Worm (Caenorhabditis elegans) whole organism, L2 larva: ENCODE measurements around the gene F38B6.4.
A peak's percentile ranks its signal among the peaks of the same experiment; 100 is the strongest.

Experiments used
- C34F6.9 ChIP-seq: fragments of 150-350 bp; optimal IDR thresholded peaks from 2 replicates; lab custom pipeline; 2014; ENCODE audit warnings: missing biosample characterization, missing genetic modification characterization
- F13H6.1 ChIP-seq: sonication (generic microtip); optimal IDR thresholded peaks from 2 replicates; lab custom pipeline; 2016; ENCODE audit warnings: missing genetic modification characterization, missing compliant biosample characterization
- R02D3.7 ChIP-seq: fragments of 150-350 bp; optimal IDR thresholded peaks from 2 replicates; lab custom pipeline; 2014; ENCODE audit warnings: missing biosample characterization, missing genetic modification characterization
- Y55F3AM.14 ChIP-seq: fragments of 200-800 bp; sonication (Bioruptor generic); optimal IDR thresholded peaks from 2 replicates; lab custom pipeline; 2018; ENCODE audit warnings: mild to moderate bottlenecking, missing genetic modification characterization, missing compliant biosample characterization
- ZK546.5 ChIP-seq: sonication (generic microtip); optimal IDR thresholded peaks from 2 replicates; lab custom pipeline; 2017; ENCODE audit warnings: missing biosample characterization, missing genetic modification characterization
- alr-1 ChIP-seq: fragments of 150-350 bp; optimal IDR thresholded peaks from 2 replicates; lab custom pipeline; 2014; ENCODE audit warnings: missing biosample characterization, missing genetic modification characterization
- aly-2 ChIP-seq: fragments of 150-350 bp; optimal IDR thresholded peaks from 2 replicates; lab custom pipeline; 2014; ENCODE audit warnings: missing biosample characterization, missing genetic modification characterization
- ama-1 ChIP-seq: fragments of 150-350 bp; optimal IDR thresholded peaks from 2 replicates; lab custom pipeline; 2018; ENCODE audit warnings: inconsistent platforms
- blmp-1 ChIP-seq: sonication (generic microtip); optimal IDR thresholded peaks from 2 replicates; lab custom pipeline; 2017; ENCODE audit warnings: missing genetic modification characterization, mild to moderate bottlenecking, missing compliant biosample characterization, antibody characterized with exemption, moderate library complexity; ENCODE audit not compliant: insufficient read depth
- ceh-16 ChIP-seq: fragments of 150-350 bp; optimal IDR thresholded peaks from 2 replicates; lab custom pipeline; 2014; ENCODE audit warnings: missing biosample characterization, missing genetic modification characterization
- ceh-82 ChIP-seq: fragments of 150-350 bp; optimal IDR thresholded peaks from 2 replicates; lab custom pipeline; 2014; ENCODE audit warnings: missing biosample characterization, missing genetic modification characterization
- crh-2 ChIP-seq: sonication (generic microtip); optimal IDR thresholded peaks from 2 replicates; lab custom pipeline; 2017; ENCODE audit warnings: missing biosample characterization, missing genetic modification characterization
- elt-1 ChIP-seq: fragments of 150-350 bp; optimal IDR thresholded peaks from 2 replicates; lab custom pipeline; 2014; ENCODE audit warnings: missing biosample characterization, missing genetic modification characterization
- elt-3 ChIP-seq: sonication (generic microtip); optimal IDR thresholded peaks from 2 replicates; lab custom pipeline; 2017; ENCODE audit warnings: missing biosample characterization, missing genetic modification characterization
- fos-1 ChIP-seq: fragments of 150-350 bp; optimal IDR thresholded peaks from 2 replicates; lab custom pipeline; 2014; ENCODE audit warnings: missing biosample characterization, missing genetic modification characterization
- gmeb-1 ChIP-seq: fragments of 150-350 bp; optimal IDR thresholded peaks from 2 replicates; lab custom pipeline; 2014; ENCODE audit warnings: missing biosample characterization, missing genetic modification characterization
- lin-11 ChIP-seq: fragments of 150-350 bp; sonication (generic microtip); optimal IDR thresholded peaks from 2 replicates; lab custom pipeline; 2014; ENCODE audit warnings: missing biosample characterization, missing genetic modification characterization, inconsistent platforms, mixed read lengths
- lin-39 ChIP-seq: fragments of 150-350 bp; optimal IDR thresholded peaks from 2 replicates; lab custom pipeline; 2014; ENCODE audit warnings: missing biosample characterization, missing genetic modification reagents, missing genetic modification characterization
- lsy-2 ChIP-seq, 2 experiments: fragments of 150-350 bp in 1 of 2; sonication (generic microtip) in 1 of 2; optimal IDR thresholded peaks; 2 replicates each; lab custom pipeline; 2014 to 2017; ENCODE audit warnings: missing biosample characterization in 2 of 2, missing genetic modification characterization in 2 of 2
- mab-5 ChIP-seq: fragments of 150-350 bp; optimal IDR thresholded peaks from 2 replicates; lab custom pipeline; 2014; ENCODE audit warnings: missing biosample characterization, missing genetic modification characterization
- mdl-1 ChIP-seq, 2 experiments: fragments of 150-350 bp in 1 of 2; sonication (generic microtip) in 1 of 2; optimal IDR thresholded peaks; 2 replicates each; lab custom pipeline; 2017; ENCODE audit warnings: missing biosample characterization in 2 of 2, missing genetic modification characterization in 2 of 2
- nhr-10 ChIP-seq: sonication (generic microtip); optimal IDR thresholded peaks from 2 replicates; lab custom pipeline; 2017; ENCODE audit warnings: missing biosample characterization, missing genetic modification characterization
- nhr-11 ChIP-seq: fragments of 150-350 bp; optimal IDR thresholded peaks from 2 replicates; lab custom pipeline; 2014; ENCODE audit warnings: missing biosample characterization, missing genetic modification characterization
- nhr-12 ChIP-seq: fragments of 150-350 bp; optimal IDR thresholded peaks from 2 replicates; lab custom pipeline; 2014; ENCODE audit warnings: missing biosample characterization, missing genetic modification characterization
- nhr-129 ChIP-seq: fragments of 150-350 bp; optimal IDR thresholded peaks from 2 replicates; lab custom pipeline; 2014; ENCODE audit warnings: missing biosample characterization, missing genetic modification characterization
- nhr-21 ChIP-seq: fragments of 150-350 bp; optimal IDR thresholded peaks from 2 replicates; lab custom pipeline; 2014; ENCODE audit warnings: missing biosample characterization, missing genetic modification characterization
- nhr-23 ChIP-seq: fragments of 150-350 bp; optimal IDR thresholded peaks from 2 replicates; lab custom pipeline; 2014; ENCODE audit warnings: missing biosample characterization, missing genetic modification reagents, missing genetic modification characterization
- nhr-237 ChIP-seq: fragments of 150-350 bp; optimal IDR thresholded peaks from 2 replicates; lab custom pipeline; 2014; ENCODE audit warnings: missing biosample characterization, missing genetic modification characterization
- nhr-25 ChIP-seq: fragments of 150-350 bp; sonication (generic microtip); optimal IDR thresholded peaks from 3 replicates; lab custom pipeline; 2014; ENCODE audit warnings: missing biosample characterization, missing genetic modification characterization
- nhr-6 ChIP-seq: fragments of 150-350 bp; optimal IDR thresholded peaks from 2 replicates; lab custom pipeline; 2014; ENCODE audit warnings: missing biosample characterization, missing genetic modification characterization
- peb-1 ChIP-seq: fragments of 150-350 bp; optimal IDR thresholded peaks from 2 replicates; lab custom pipeline; 2014; ENCODE audit warnings: missing biosample characterization, missing genetic modification characterization
- skn-1 ChIP-seq: sonication (generic microtip); optimal IDR thresholded peaks from 2 replicates; lab custom pipeline; 2017; ENCODE audit warnings: missing biosample characterization, missing genetic modification characterization
- sma-3 ChIP-seq: sonication (generic microtip); optimal IDR thresholded peaks from 2 replicates; lab custom pipeline; 2016; ENCODE audit warnings: missing genetic modification reagents, missing genetic modification characterization, missing compliant biosample characterization
- sma-9 ChIP-seq, 2 experiments: fragments of 150-350 bp in 1 of 2; sonication (generic microtip) in 1 of 2; optimal IDR thresholded peaks; 2 replicates each; lab custom pipeline; 2014 to 2016; ENCODE audit warnings: missing genetic modification characterization in 2 of 2, mild to moderate bottlenecking in 1 of 2, missing biosample characterization in 1 of 2, missing compliant biosample characterization in 1 of 2, missing genetic modification reagents in 1 of 2, moderate library complexity in 1 of 2
- snpc-4 ChIP-seq: fragments of 150-350 bp; optimal IDR thresholded peaks from 2 replicates; lab custom pipeline; 2014; ENCODE audit warnings: missing biosample characterization, missing genetic modification characterization
- unc-39 ChIP-seq: fragments of 150-350 bp; optimal IDR thresholded peaks from 2 replicates; lab custom pipeline; 2014; ENCODE audit warnings: missing biosample characterization, missing genetic modification characterization
- unc-55 ChIP-seq: fragments of 150-350 bp; sonication (generic microtip); optimal IDR thresholded peaks from 3 replicates; lab custom pipeline; 2014; ENCODE audit warnings: missing biosample characterization, missing genetic modification reagents, missing genetic modification characterization
- zag-1 ChIP-seq: fragments of 150-350 bp; optimal IDR thresholded peaks from 2 replicates; lab custom pipeline; 2014; ENCODE audit warnings: missing biosample characterization, missing genetic modification characterization
- ztf-1 ChIP-seq: fragments of 200-800 bp; sonication (Bioruptor generic); conservative IDR thresholded peaks from 2 replicates; pipeline ENCODE4 v1.3.6; 2022; ENCODE audit warnings: missing genetic modification characterization, missing compliant biosample characterization
- ztf-11 ChIP-seq: sonication (generic microtip); optimal IDR thresholded peaks from 2 replicates; lab custom pipeline; 2017; ENCODE audit warnings: missing biosample characterization, missing genetic modification characterization
- ztf-4 ChIP-seq: fragments of 150-350 bp; optimal IDR thresholded peaks from 2 replicates; lab custom pipeline; 2014; ENCODE audit warnings: missing biosample characterization, missing genetic modification characterization

Gene F38B6.4

DNA sequence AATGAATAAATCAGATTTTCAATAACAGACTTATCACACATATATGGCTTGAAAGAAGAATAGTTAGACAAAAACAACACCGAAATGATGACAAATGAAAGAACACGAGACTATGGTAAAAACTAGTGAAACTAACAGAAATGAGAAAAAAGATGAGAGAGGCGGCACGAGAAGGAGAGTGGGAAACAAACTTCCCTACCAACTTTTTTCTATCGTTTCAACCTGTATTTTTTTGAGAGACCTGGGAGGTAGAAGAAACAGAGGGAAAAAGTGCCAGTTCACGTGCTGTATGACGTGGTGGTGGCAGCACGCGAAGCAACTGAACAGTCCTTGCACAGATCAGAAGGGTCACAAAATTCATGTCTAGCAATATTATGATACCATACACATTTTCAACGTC, 31.9 kb upstream of the F38B6.4 start (continued):
- no peak for TF ChIP-seq ceh-16 (tag; lab: Kevin White, UChicago)
- peak in 1 of 2 experiments; percentile 32 for TF ChIP-seq lsy-2 (tag; optimal IDR thresholded peaks at IDR 0.05; lab: Kevin White, UChicago)
- no peak for TF ChIP-seq nhr-12 (tag; lab: Kevin White, UChicago)
- no peak for TF ChIP-seq nhr-11 (tag; lab: Kevin White, UChicago)
- TF ChIP-seq zag-1: no peak
- no peak for TF ChIP-seq peb-1
- TF ChIP-seq sma-9 (GFP tag; optimal IDR thresholded peaks at IDR 0.05; lab: Kevin White, UChicago): peak; percentile 63
- TF ChIP-seq sma-9 (tag; optimal IDR thresholded peaks at IDR 0.05; lab: Kevin White, UChicago): no peak
- peak in 1 of 2 experiments; percentile 41 for TF ChIP-seq mdl-1 (tag; optimal IDR thresholded peaks at IDR 0.05; lab: Kevin White, UChicago)
- TF ChIP-seq nhr-25 (tag; lab: Kevin White, UChicago): peak; percentile 72
- TF ChIP-seq nhr-10 (tag; lab: Kevin White, UChicago): no peak
- peak; percentile 73 for TF ChIP-seq nhr-129 (tag; lab: Kevin White, UChicago)
- TF ChIP-seq nhr-23 (tag; lab: Kevin White, UChicago): no peak
- TF ChIP-seq gmeb-1 (tag; lab: Kevin White, UChicago): peak; percentile 40
- no peak for TF ChIP-seq lin-39 (tag; lab: Kevin White, UChicago)
- no peak for TF ChIP-seq ZK546.5 (tag; lab: Kevin White, UChicago)
- TF ChIP-seq ceh-82 (tag; lab: Kevin White, UChicago): no peak
- TF ChIP-seq blmp-1 (tag; lab: Kevin White, UChicago): peak; percentile 80
- TF ChIP-seq ztf-4 (tag; lab: Kevin White, UChicago): no peak
- peak; percentile 53 for TF ChIP-seq sma-3 (GFP tag; lab: Kevin White, UChicago)
- no peak for TF ChIP-seq ama-1
- TF ChIP-seq unc-55 (GFP tag; lab: Kevin White, UChicago): no peak
- TF ChIP-seq R02D3.7 (tag; lab: Kevin White, UChicago): no peak
- TF ChIP-seq Y55F3AM.14: no peak
- TF ChIP-seq F13H6.1 (tag; lab: Kevin White, UChicago): no peak
- peak; percentile 21 for TF ChIP-seq nhr-6

DNA sequence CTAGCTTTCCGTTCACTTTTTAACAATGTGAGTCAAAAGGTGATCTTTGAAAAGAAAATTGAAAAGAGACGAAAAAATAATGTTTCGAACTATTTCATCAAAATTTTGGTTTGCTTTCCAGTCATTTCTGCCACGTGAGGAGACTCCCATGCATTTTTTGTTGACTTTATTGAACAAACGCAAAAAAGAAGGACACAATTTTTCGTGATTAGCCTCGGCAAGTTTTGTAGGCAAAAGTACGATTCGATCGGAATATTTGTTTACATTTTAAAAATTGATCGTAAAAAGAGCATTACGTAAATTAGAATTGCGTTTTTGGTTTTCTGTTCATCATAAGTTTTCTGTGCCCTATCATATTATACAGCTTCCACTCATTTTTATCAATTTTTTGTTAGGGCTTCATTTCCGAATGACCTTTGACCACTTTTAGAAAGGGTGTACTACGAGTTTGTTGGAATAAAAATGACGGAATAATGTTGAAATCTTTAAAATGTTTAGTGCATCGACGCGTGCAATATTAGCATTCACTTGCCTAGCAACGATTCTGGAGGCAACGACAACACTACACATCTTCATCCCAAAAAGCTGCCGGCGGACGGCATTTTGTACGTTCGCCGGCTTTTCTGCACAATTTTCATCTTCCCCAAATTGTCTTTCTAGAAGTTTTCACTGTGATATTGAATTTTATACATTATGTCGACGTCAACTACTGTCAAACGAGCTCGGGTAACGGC, 29.5 kb upstream of the F38B6.4 start, which contains the start of gene C56E10.3:
C56E10.3 (plus strand) TSS at position 684 of the 734 bp plus-strand sequence.
- TF ChIP-seq F13H6.1 (tag; lab: Kevin White, UChicago): peak; percentile 70
- peak; percentile 13 for TF ChIP-seq skn-1
- peak; percentile 37 for TF ChIP-seq nhr-129 (tag; lab: Kevin White, UChicago)
- peak; percentile 72 for TF ChIP-seq sma-9 (GFP tag; optimal IDR thresholded peaks at IDR 0.05; lab: Kevin White, UChicago)
- no peak for TF ChIP-seq sma-9 (tag; optimal IDR thresholded peaks at IDR 0.05; lab: Kevin White, UChicago)
- no peak for TF ChIP-seq ztf-11 (tag; lab: Kevin White, UChicago)
- TF ChIP-seq nhr-12 (tag; lab: Kevin White, UChicago): no peak
- no peak for TF ChIP-seq ceh-16 (tag; lab: Kevin White, UChicago)
- peak; percentile 18 for TF ChIP-seq C34F6.9 (tag; lab: Kevin White, UChicago)
- TF ChIP-seq gmeb-1 (tag; lab: Kevin White, UChicago): peak; percentile 50
- peak; percentile 62 for TF ChIP-seq crh-2
- peak; percentile 38 for TF ChIP-seq fos-1 (tag; lab: Kevin White, UChicago)
- no peak for TF ChIP-seq mdl-1 (tag; optimal IDR thresholded peaks at IDR 0.05; lab: Kevin White, UChicago)

DNA sequence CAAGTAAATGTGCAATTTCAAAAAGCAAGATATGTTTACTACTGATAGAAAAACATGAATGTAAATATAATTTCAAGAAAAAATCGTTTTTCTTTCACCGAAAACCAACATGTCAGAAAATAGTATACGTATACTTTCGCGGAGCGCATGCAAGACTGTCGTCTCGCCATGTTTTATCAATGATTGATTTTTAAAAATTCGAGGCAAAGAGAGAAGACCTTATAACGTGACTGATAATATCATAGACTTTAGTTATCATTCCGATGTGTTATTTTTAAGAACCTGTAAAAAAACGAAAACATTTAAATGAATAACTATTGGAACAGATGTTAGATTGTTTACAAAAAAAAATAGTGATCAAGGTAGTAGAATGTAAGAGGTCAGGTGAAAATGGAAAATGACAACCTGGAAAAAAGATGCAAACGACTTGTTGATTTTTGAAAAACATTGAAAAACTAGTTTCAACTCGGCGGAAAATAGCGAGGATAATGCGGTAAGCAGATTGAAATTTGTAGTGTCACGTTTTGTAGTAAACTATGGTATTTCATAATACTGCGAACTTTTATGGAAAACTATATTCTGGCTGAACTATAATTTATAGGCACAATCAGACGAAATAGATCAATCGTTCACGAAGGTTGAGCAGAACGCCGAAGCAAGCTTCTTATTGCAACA, 28.1 kb upstream of the F38B6.4 start:
- no peak for TF ChIP-seq snpc-4 (tag; lab: Kevin White, UChicago)
- TF ChIP-seq ceh-82 (tag; lab: Kevin White, UChicago): no peak
- TF ChIP-seq lin-11 (tag; lab: Kevin White, UChicago): no peak
- peak; percentile 12 for TF ChIP-seq crh-2
- no peak for TF ChIP-seq skn-1
- no peak for TF ChIP-seq elt-3 (tag; lab: Kevin White, UChicago)
- no peak for TF ChIP-seq nhr-23 (tag; lab: Kevin White, UChicago)
- TF ChIP-seq nhr-237 (tag; lab: Kevin White, UChicago): no peak
- no peak for TF ChIP-seq elt-1 (tag; lab: Kevin White, UChicago)
- TF ChIP-seq nhr-12 (tag; lab: Kevin White, UChicago): no peak
- TF ChIP-seq nhr-6: no peak
- TF ChIP-seq nhr-21 (tag; lab: Kevin White, UChicago): no peak
- TF ChIP-seq mab-5: no peak
- TF ChIP-seq nhr-10 (tag; lab: Kevin White, UChicago): no peak
- TF ChIP-seq alr-1 (tag; lab: Kevin White, UChicago): no peak
- no peak for TF ChIP-seq lsy-2 (tag; optimal IDR thresholded peaks at IDR 0.05; lab: Kevin White, UChicago)
- TF ChIP-seq lin-39 (tag; lab: Kevin White, UChicago): no peak
- TF ChIP-seq sma-9 (GFP tag; optimal IDR thresholded peaks at IDR 0.05; lab: Kevin White, UChicago): peak; percentile 53
- TF ChIP-seq sma-9 (tag; optimal IDR thresholded peaks at IDR 0.05; lab: Kevin White, UChicago): no peak
- no peak for TF ChIP-seq aly-2 (tag; lab: Kevin White, UChicago)
- peak; percentile 16 for TF ChIP-seq fos-1 (tag; lab: Kevin White, UChicago)
- TF ChIP-seq unc-39 (tag; lab: Kevin White, UChicago): no peak
- TF ChIP-seq ztf-1: no peak
